Fruit fly (Drosophila melanogaster): ENCODE data around the gene CG14277.

CG14277 gene

dm6 chr2L:8292159-8292887 lies 50.0 kb downstream of the CG14277 start:
- peak; percentile 99 for TF ChIP-seq noc (tag; optimal IDR thresholded peaks at IDR 0.05)

Data from whole organism, larva.